Fruit fly (Drosophila melanogaster) whole organism, embryonic: Measurements from ENCODE around the gene nonA.

Experiments
- Antp ChIP-seq: fragments of 200-800 bp; sonication (Bioruptor generic); optimal IDR thresholded peaks from 3 replicates; lab custom pipeline; 2016; ENCODE audit warnings: missing biosample characterization, missing genetic modification characterization
- B-H1 ChIP-seq: fragments of 200-800 bp; sonication (Bioruptor generic); IDR thresholded peaks from 3 replicates; pipeline ENCODE4 v1.3.6; 2022; ENCODE audit warnings: missing biosample characterization, missing genetic modification characterization
- Bdp1 ChIP-seq: fragments of 200-800 bp; sonication (Bioruptor generic); optimal IDR thresholded peaks from 3 replicates; lab custom pipeline; 2016; ENCODE audit warnings: missing biosample characterization, missing genetic modification characterization
- CG1024 ChIP-seq: fragments of 200-800 bp; sonication (Bioruptor generic); IDR thresholded peaks from 2 replicates; pipeline ENCODE4 v1.3.6; 2022; ENCODE audit warnings: missing biosample characterization, missing genetic modification characterization
- CG11085 ChIP-seq: fragments of 200-800 bp; sonication (Bioruptor generic); IDR thresholded peaks from 2 replicates; pipeline ENCODE4 v1.3.6; 2022; ENCODE audit warnings: missing biosample characterization, missing genetic modification characterization
- CG1233 ChIP-seq: fragments of 200-800 bp; sonication (Bioruptor generic); optimal IDR thresholded peaks from 4 replicates; lab custom pipeline; 2018; ENCODE audit warnings: missing biosample characterization, mild to moderate bottlenecking, missing genetic modification characterization
- CG15696 ChIP-seq: fragments of 200-800 bp; sonication (Bioruptor generic); optimal IDR thresholded peaks from 2 replicates; lab custom pipeline; 2019; ENCODE audit warnings: missing biosample characterization, mild to moderate bottlenecking, missing genetic modification characterization, moderate library complexity
- CG16863 ChIP-seq: fragments of 200-800 bp; sonication (Bioruptor generic); optimal IDR thresholded peaks from 3 replicates; lab custom pipeline; 2016; ENCODE audit warnings: missing biosample characterization, missing genetic modification characterization
- CG17186 ChIP-seq: fragments of 200-800 bp; sonication (Bioruptor generic); optimal IDR thresholded peaks from 3 replicates; lab custom pipeline; 2017; ENCODE audit warnings: missing biosample characterization, missing genetic modification reagents, missing genetic modification characterization
- CG17359 ChIP-seq: fragments of 200-800 bp; sonication (Bioruptor generic); optimal IDR thresholded peaks from 3 replicates; lab custom pipeline; 2018; ENCODE audit warnings: missing biosample characterization, mild to moderate bottlenecking, missing genetic modification characterization, moderate library complexity
- CG17568 ChIP-seq: fragments of 200-800 bp; sonication (Bioruptor generic); optimal IDR thresholded peaks from 2 replicates; lab custom pipeline; 2018; ENCODE audit warnings: missing biosample characterization, mild to moderate bottlenecking, missing genetic modification characterization, moderate library complexity
- CG17612 ChIP-seq: fragments of 200-800 bp; sonication (Bioruptor generic); IDR thresholded peaks from 2 replicates; pipeline ENCODE4 v1.3.6; 2022; ENCODE audit warnings: missing biosample characterization, missing genetic modification characterization
- CG2678 ChIP-seq: fragments of 200-800 bp; sonication (Bioruptor generic); optimal IDR thresholded peaks from 3 replicates; lab custom pipeline; 2019; ENCODE audit warnings: missing biosample characterization, mild to moderate bottlenecking, missing genetic modification characterization, moderate library complexity
- CG3847 ChIP-seq: fragments of 200-800 bp; sonication (Bioruptor generic); IDR thresholded peaks from 2 replicates; pipeline ENCODE4 v1.3.6; 2022; ENCODE audit warnings: missing biosample characterization, missing genetic modification characterization
- CG4282 ChIP-seq: fragments of 200-800 bp; sonication (Bioruptor generic); optimal IDR thresholded peaks from 2 replicates; lab custom pipeline; 2016; ENCODE audit warnings: missing biosample characterization, missing genetic modification characterization
- CG6272 ChIP-seq: fragments of 200-800 bp; sonication (Bioruptor generic); IDR thresholded peaks from 2 replicates; pipeline ENCODE4 v1.3.6; 2022; ENCODE audit warnings: missing biosample characterization, missing genetic modification characterization
- CG7357 ChIP-seq: fragments of 200-800 bp; sonication (Bioruptor generic); IDR thresholded peaks from 3 replicates; pipeline ENCODE4 v1.3.6; 2022; ENCODE audit warnings: missing biosample characterization, missing genetic modification characterization
- CG8478 ChIP-seq: fragments of >200 bp; optimal IDR thresholded peaks from 2 replicates; lab custom pipeline; 2018
- CTCF ChIP-seq: fragments of 200-800 bp; sonication (Bioruptor generic); optimal IDR thresholded peaks from 2 replicates; lab custom pipeline; 2017; ENCODE audit warnings: missing biosample characterization, mild to moderate bottlenecking, missing genetic modification characterization, moderate library complexity
- Dek ChIP-seq: fragments of 200-800 bp; sonication (Bioruptor generic); optimal IDR thresholded peaks from 3 replicates; lab custom pipeline; 2019; ENCODE audit warnings: missing biosample characterization, mild to moderate bottlenecking, missing genetic modification characterization, moderate library complexity
- Dp ChIP-seq: fragments of 200-800 bp; sonication (Bioruptor generic); optimal IDR thresholded peaks from 2 replicates; lab custom pipeline; 2018; ENCODE audit warnings: missing biosample characterization, mild to moderate bottlenecking, missing genetic modification characterization, moderate library complexity
- Hr78 ChIP-seq, 2 experiments: fragments of 200-800 bp in 1 of 2; fragments of >200 bp in 1 of 2; sonication (Bioruptor generic) in 1 of 2; optimal IDR thresholded peaks; 2 replicates each; lab custom pipeline; 2017 to 2019; ENCODE audit warnings: missing biosample characterization in 2 of 2, missing genetic modification characterization in 2 of 2, mild to moderate bottlenecking in 1 of 2, moderate library complexity in 1 of 2
- Nf-YA ChIP-seq: fragments of 200-800 bp; sonication (Bioruptor generic); IDR thresholded peaks from 2 replicates; pipeline ENCODE4 v1.3.6; 2022; ENCODE audit warnings: missing biosample characterization, missing genetic modification characterization
- Nf-YC ChIP-seq: fragments of 200-800 bp; optimal IDR thresholded peaks from 3 replicates; lab custom pipeline; 2019; ENCODE audit warnings: missing biosample characterization, mild to moderate bottlenecking, missing genetic modification characterization, moderate library complexity
- PHDP ChIP-seq: fragments of 200-800 bp; sonication (Bioruptor generic); optimal IDR thresholded peaks from 3 replicates; lab custom pipeline; 2018; ENCODE audit warnings: missing biosample characterization, mild to moderate bottlenecking, missing genetic modification characterization, moderate library complexity
- Scr ChIP-seq: fragments of 200-800 bp; sonication (Bioruptor generic); IDR thresholded peaks from 2 replicates; pipeline ENCODE4 v1.3.6; 2022; ENCODE audit warnings: missing biosample characterization, missing genetic modification characterization; ENCODE audit not compliant: partially characterized antibody
- Sin3A ChIP-seq: fragments of >200 bp; optimal IDR thresholded peaks from 2 replicates; lab custom pipeline; 2018
- Sox102F ChIP-seq: fragments of 200-800 bp; sonication (Bioruptor generic); optimal IDR thresholded peaks from 2 replicates; lab custom pipeline; 2018; ENCODE audit warnings: missing biosample characterization, mild to moderate bottlenecking, missing genetic modification characterization, moderate library complexity
- bowl ChIP-seq: fragments of 200-800 bp; sonication (Bioruptor generic); IDR thresholded peaks from 2 replicates; pipeline ENCODE4 v1.3.6; 2022; ENCODE audit warnings: missing biosample characterization, missing genetic modification characterization
- ci ChIP-seq: fragments of 200-800 bp; sonication (Bioruptor generic); IDR thresholded peaks from 3 replicates; pipeline ENCODE4 v1.3.6; 2022; ENCODE audit warnings: missing biosample characterization, missing genetic modification characterization
- crp ChIP-seq, 2 experiments: fragments of 200-800 bp; sonication (Bioruptor generic); optimal IDR thresholded peaks; 2 replicates in 1 of 2; 3 replicates in 1 of 2; lab custom pipeline; 2017; ENCODE audit warnings: missing biosample characterization in 2 of 2, missing genetic modification characterization in 2 of 2, mild to moderate bottlenecking in 1 of 2, moderate library complexity in 1 of 2
- dimm ChIP-seq: fragments of 200-800 bp; sonication (Bioruptor generic); IDR thresholded peaks from 2 replicates; pipeline ENCODE4 v1.3.6; 2022; ENCODE audit warnings: missing biosample characterization, missing genetic modification characterization
- dm ChIP-seq: fragments of 200-800 bp; sonication (Bioruptor generic); optimal IDR thresholded peaks from 3 replicates; lab custom pipeline; 2016; ENCODE audit warnings: missing biosample characterization, missing genetic modification characterization
- dmrt99B ChIP-seq: fragments of 200-800 bp; sonication (Bioruptor generic); optimal IDR thresholded peaks from 2 replicates; lab custom pipeline; 2018; ENCODE audit warnings: missing biosample characterization, mild to moderate bottlenecking, missing genetic modification characterization, moderate library complexity
- dpn ChIP-seq, 2 experiments: fragments of 200-800 bp; sonication (Bioruptor generic); optimal IDR thresholded peaks; 3 replicates each; lab custom pipeline; 2016; ENCODE audit warnings: missing biosample characterization in 2 of 2, missing genetic modification characterization in 2 of 2
- dysf ChIP-seq: fragments of 200-800 bp; sonication (Bioruptor generic); IDR thresholded peaks from 3 replicates; pipeline ENCODE4 v1.3.6; 2022; ENCODE audit warnings: missing biosample characterization, missing genetic modification characterization
- emc ChIP-seq: fragments of 200-800 bp; sonication (Bioruptor generic); optimal IDR thresholded peaks from 2 replicates; lab custom pipeline; 2016; ENCODE audit warnings: missing biosample characterization, missing genetic modification characterization
- fd3F ChIP-seq: fragments of 200-800 bp; sonication (Bioruptor generic); optimal IDR thresholded peaks from 2 replicates; lab custom pipeline; 2018; ENCODE audit warnings: missing biosample characterization, mild to moderate bottlenecking, missing genetic modification characterization, moderate library complexity
- gce ChIP-seq: fragments of 200-800 bp; sonication (Bioruptor generic); IDR thresholded peaks from 3 replicates; pipeline ENCODE4 v1.3.6; 2022; ENCODE audit warnings: missing biosample characterization, missing genetic modification characterization
- gem ChIP-seq: fragments of 200-800 bp; sonication (Bioruptor generic); optimal IDR thresholded peaks from 2 replicates; lab custom pipeline; 2019; ENCODE audit warnings: missing biosample characterization, mild to moderate bottlenecking, missing genetic modification characterization, moderate library complexity
- jing ChIP-seq: fragments of 200-800 bp; sonication (Bioruptor generic); optimal IDR thresholded peaks from 2 replicates; lab custom pipeline; 2018; ENCODE audit warnings: missing biosample characterization, mild to moderate bottlenecking, missing genetic modification characterization
- kni ChIP-seq: fragments of 200-800 bp; sonication (Bioruptor generic); optimal IDR thresholded peaks from 3 replicates; lab custom pipeline; 2017; ENCODE audit warnings: mild to moderate bottlenecking, missing biosample characterization, missing genetic modification reagents, missing genetic modification characterization
- luna ChIP-seq: fragments of 200-800 bp; sonication (Bioruptor generic); optimal IDR thresholded peaks from 2 replicates; lab custom pipeline; 2016; ENCODE audit warnings: missing biosample characterization, missing genetic modification characterization
- maf-S ChIP-seq: fragments of 200-800 bp; sonication (Bioruptor generic); optimal IDR thresholded peaks from 2 replicates; lab custom pipeline; 2016; ENCODE audit warnings: missing biosample characterization, missing genetic modification characterization
- nom ChIP-seq: fragments of 200-800 bp; sonication (Bioruptor generic); optimal IDR thresholded peaks from 2 replicates; lab custom pipeline; 2017; ENCODE audit warnings: missing biosample characterization, missing genetic modification characterization, mild to moderate bottlenecking, moderate library complexity, missing genetic modification reagents
- onecut ChIP-seq: fragments of 200-800 bp; sonication (Bioruptor generic); IDR thresholded peaks from 2 replicates; pipeline ENCODE4 v1.3.6; 2022; ENCODE audit warnings: missing biosample characterization, missing genetic modification characterization
- pfk ChIP-seq: fragments of 200-800 bp; sonication (Bioruptor generic); optimal IDR thresholded peaks from 2 replicates; lab custom pipeline; 2018; ENCODE audit warnings: missing biosample characterization, mild to moderate bottlenecking, missing genetic modification characterization, moderate library complexity
- pzg ChIP-seq: fragments of 200-800 bp; sonication (Bioruptor generic); optimal IDR thresholded peaks from 3 replicates; lab custom pipeline; 2018; ENCODE audit warnings: missing biosample characterization, mild to moderate bottlenecking, missing genetic modification characterization, moderate library complexity
- trh ChIP-seq: fragments of 200-800 bp; sonication (Bioruptor generic); optimal IDR thresholded peaks from 2 replicates; lab custom pipeline; 2016; ENCODE audit warnings: missing biosample characterization, missing genetic modification characterization
- vfl ChIP-seq: fragments of 200-800 bp; sonication (Bioruptor generic); optimal IDR thresholded peaks from 2 replicates; lab custom pipeline; 2016; ENCODE audit warnings: missing biosample characterization, missing genetic modification characterization
- z ChIP-seq: fragments of 200-800 bp; sonication (Bioruptor generic); IDR thresholded peaks from 3 replicates; pipeline ENCODE4 v1.3.6; 2022; ENCODE audit warnings: missing biosample characterization, missing genetic modification characterization

The nonA gene

DNA sequence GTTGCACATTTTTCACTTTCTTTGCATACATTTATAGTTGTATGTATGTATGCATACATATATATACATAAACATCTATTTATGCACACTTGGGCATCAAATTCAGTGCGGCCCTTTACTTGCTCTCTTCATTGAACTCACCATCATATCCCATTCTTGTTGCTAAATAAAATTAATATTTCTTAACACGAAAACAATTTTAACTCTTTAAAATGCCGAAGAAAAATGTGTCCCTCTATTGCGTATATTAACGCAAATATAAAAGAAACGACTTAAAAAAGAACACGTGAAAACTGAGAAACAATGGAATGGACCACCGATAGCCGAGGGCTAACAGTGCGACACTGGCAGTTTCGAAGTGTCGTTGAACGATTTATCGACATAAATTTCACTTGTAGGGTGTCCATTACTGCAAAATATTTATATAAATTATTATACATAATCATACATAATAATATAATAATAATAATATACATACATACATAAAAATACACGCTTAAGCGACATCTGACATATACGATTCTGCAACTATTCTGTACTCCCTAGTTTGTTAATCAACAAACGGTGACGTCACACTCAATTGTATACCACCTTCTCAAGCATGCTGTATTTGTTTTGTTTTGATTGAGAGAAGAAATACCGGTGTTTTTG lies 2.6 kb upstream of the nonA start, which contains the start of the genes U2af50 and PIG-Q (continued):
- TF ChIP-seq bowl (GFP tag; lab: Robert Waterston, UW) (peak; percentile 64; the same call in 1 of the 2 replicates), dpn (GFP tag; optimal IDR thresholded peaks at IDR 0.05; lab: Kevin White, UChicago) (peak; percentile 59 to 91), CG11085 (GFP tag; lab: Robert Waterston, UW) (no peak; the same call in 1 of the 2 replicates), Nf-YA (GFP tag; lab: Robert Waterston, UW) (peak; percentile 79), crp (GFP tag; optimal IDR thresholded peaks at IDR 0.05; lab: Kevin White, UChicago) (peak in 1 of 2 experiments; percentile 48), CG3847 (GFP tag; lab: Robert Waterston, UW) (peak; percentile 93), CG17186 (GFP tag; lab: Kevin White, UChicago) (peak; percentile 42), CG6272 (GFP tag; lab: Robert Waterston, UW) (no peak), Dek (tag; lab: Kevin White, UChicago) (no peak), Nf-YC (tag; lab: Kevin White, UChicago) (peak; percentile 83), CG17359 (tag; lab: Kevin White, UChicago) (peak; percentile 93), ci (no peak; the same call in none of the 3 replicates), emc (GFP tag; lab: Kevin White, UChicago) (no peak), PHDP (peak; percentile 95), dm (GFP tag; lab: Kevin White, UChicago) (peak; percentile 29), maf-S (GFP tag; lab: Kevin White, UChicago) (peak; percentile 53), Hr78 (GFP tag; optimal IDR thresholded peaks at IDR 0.05; lab: Kevin White, UChicago) (no peak), dysf (peak; percentile 93; the same call in 1 of the 3 replicates), CG2678 (tag; lab: Kevin White, UChicago) (peak; percentile 95), B-H1 (GFP tag; lab: Robert Waterston, UW) (peak; percentile 82; the same call in 2 of the 3 replicates), CG16863 (GFP tag; lab: Kevin White, UChicago) (peak; percentile 33), CG17568 (GFP tag; lab: Kevin White, UChicago) (no peak), gem (tag; lab: Kevin White, UChicago) (peak; percentile 97), pzg (GFP tag; lab: Kevin White, UChicago) (peak; percentile 51), vfl (GFP tag; lab: Kevin White, UChicago) (peak; percentile 16), onecut (GFP tag; lab: Robert Waterston, UW) (peak; percentile 83), jing (GFP tag; lab: Kevin White, UChicago) (no peak), Sin3A (lab: Kevin White, UChicago) (no peak), z (GFP tag; lab: Robert Waterston, UW) (no peak), trh (GFP tag; lab: Kevin White, UChicago) (peak; percentile 76), CG1233 (GFP tag; lab: Kevin White, UChicago) (peak; percentile 91), CG1024 (peak; percentile 73; the same call in 1 of the 2 replicates), gce (GFP tag; lab: Robert Waterston, UW) (no peak; the same call in 2 of the 3 replicates), CG7357 (peak; percentile 85), CG15696 (tag; lab: Kevin White, UChicago) (peak; percentile 92), Sox102F (GFP tag; lab: Kevin White, UChicago) (peak; percentile 95), CG8478 (lab: Kevin White, UChicago) (no peak), Scr (peak; percentile 57), CG4282 (GFP tag; lab: Kevin White, UChicago) (no peak), luna (GFP tag; lab: Kevin White, UChicago) (peak; percentile 17), Bdp1 (no peak), Antp (GFP tag; lab: Kevin White, UChicago) (peak; percentile 72), dmrt99B (tag; lab: Kevin White, UChicago) (peak; percentile 93), dimm (GFP tag; lab: Robert Waterston, UW) (no peak), CTCF (peak; percentile 41), pfk (GFP tag; lab: Kevin White, UChicago) (peak; percentile 97), Dp (GFP tag; lab: Kevin White, UChicago) (peak; percentile 17), fd3F (GFP tag; lab: Kevin White, UChicago) (peak; percentile 93), kni (GFP tag; lab: Kevin White, UChicago) (no peak), nom (GFP tag; lab: Kevin White, UChicago) (peak; percentile 78), CG17612 (GFP tag; lab: Robert Waterston, UW) (no peak; the same call in none of the 2 replicates)
